Fruit fly (Drosophila melanogaster): Measurements from ENCODE around the gene Sema1a.

The Sema1a gene

DNA sequence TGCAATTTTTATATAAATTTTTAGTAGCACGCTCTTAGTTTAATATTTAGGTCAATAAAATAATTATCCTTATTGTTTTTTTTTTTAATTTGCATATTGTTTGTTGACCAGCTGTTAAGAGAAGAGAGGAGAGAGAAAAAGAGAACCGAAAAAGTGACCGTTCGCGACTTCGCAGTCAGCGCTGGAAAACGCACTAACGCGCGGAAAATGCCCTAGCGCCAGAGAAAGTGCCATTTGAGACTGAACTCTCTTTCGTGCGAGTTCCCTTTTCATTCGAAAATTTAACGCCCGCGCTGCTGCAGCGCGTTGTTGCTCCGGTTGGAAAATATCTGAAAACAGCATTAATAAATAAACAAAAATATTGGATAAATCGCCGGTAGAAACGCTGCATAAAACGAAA is 1.2 kb downstream of the Sema1a start (continued):
- TF ChIP-seq Awh (GFP tag; IDR thresholded peaks at IDR 0.05) (no peak), CG7357 (GFP tag; IDR thresholded peaks at IDR 0.05) (no peak), stwl (tag; optimal IDR thresholded peaks at IDR 0.05) (peak; percentile 67), CG1832 (GFP tag; optimal IDR thresholded peaks at IDR 0.05) (no peak), CG11093 (GFP tag; IDR thresholded peaks at IDR 0.05) (no peak), CG7928 (GFP tag; optimal IDR thresholded peaks at IDR 0.05) (no peak), Hmx (GFP tag; optimal IDR thresholded peaks at IDR 0.05) (no peak), lmd (GFP tag; IDR thresholded peaks at IDR 0.05) (no peak), da (GFP tag; optimal IDR thresholded peaks at IDR 0.05) (no peak), jumu (GFP tag; optimal IDR thresholded peaks at IDR 0.05) (no peak), CG5245 (GFP tag; optimal IDR thresholded peaks at IDR 0.05) (no peak), CG13287 (GFP tag; IDR thresholded peaks at IDR 0.05; ENCODE audit: partially characterized antibody) (peak; percentile 60), Nf-YB (GFP tag; optimal IDR thresholded peaks at IDR 0.05) (no peak), CG8281 (tag; optimal IDR thresholded peaks at IDR 0.05) (no peak), ash1 (GFP tag; optimal IDR thresholded peaks at IDR 0.05) (no peak), CG17186 (GFP tag; optimal IDR thresholded peaks at IDR 0.05) (peak; percentile 7), CG15011 (GFP tag; optimal IDR thresholded peaks at IDR 0.05) (no peak), Gsc (GFP tag; IDR thresholded peaks at IDR 0.05) (no peak), Scr (GFP tag; IDR thresholded peaks at IDR 0.05; ENCODE audit: partially characterized antibody) (peak; percentile 29; the same call in 1 of the 2 replicates), Dref (GFP tag; IDR thresholded peaks at IDR 0.05) (no peak), Mrtf (GFP tag; IDR thresholded peaks at IDR 0.05) (no peak), Xbp1 (GFP tag; optimal IDR thresholded peaks at IDR 0.05) (no peak), PHDP (tag; optimal IDR thresholded peaks at IDR 0.05) (peak; percentile 15), CG32767 (GFP tag; IDR thresholded peaks at IDR 0.05) (no peak), CG18619 (GFP tag; optimal IDR thresholded peaks at IDR 0.05) (no peak), gfzf (GFP tag; optimal IDR thresholded peaks at IDR 0.05) (peak; percentile 92), CG14710 (tag; optimal IDR thresholded peaks at IDR 0.05) (no peak), pho (GFP tag; optimal IDR thresholded peaks at IDR 0.05) (no peak)

DNA sequence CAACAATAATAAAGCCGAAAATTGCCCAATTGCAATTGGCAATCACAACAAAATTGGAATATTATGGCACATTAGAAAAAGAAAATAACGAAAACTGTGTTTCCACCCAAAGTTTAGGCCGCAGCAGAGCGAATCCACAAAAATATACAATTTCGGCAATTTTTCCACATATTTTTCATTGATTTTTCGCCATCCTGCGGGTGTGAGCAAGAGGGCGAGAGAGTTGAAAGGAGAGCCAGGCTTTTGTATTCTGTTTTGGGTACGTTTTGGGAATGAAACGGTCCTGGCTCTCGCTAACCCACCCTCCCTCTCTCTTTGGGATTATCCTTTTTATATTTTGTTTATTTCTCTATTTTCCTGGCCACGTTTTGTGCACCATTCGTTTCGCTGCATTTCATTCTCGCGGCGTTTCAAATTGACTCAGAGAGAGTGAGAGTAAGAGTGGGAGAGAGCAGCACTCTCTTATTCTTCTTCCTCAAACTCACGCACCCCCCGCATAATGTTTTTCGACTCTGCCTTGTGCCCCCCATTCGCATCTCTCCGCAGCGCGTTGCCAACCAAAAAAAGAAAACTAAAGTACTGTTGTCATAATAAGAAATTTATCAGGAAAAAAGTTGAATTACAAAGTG is 1.9 kb downstream of the Sema1a start:
- no peak for TF ChIP-seq Gsc (GFP tag; IDR thresholded peaks at IDR 0.05)
- no peak for TF ChIP-seq dan (GFP tag; IDR thresholded peaks at IDR 0.05)
- peak; percentile 86 for TF ChIP-seq z (GFP tag; IDR thresholded peaks at IDR 0.05)
- peak; percentile 91 for TF ChIP-seq onecut (GFP tag; IDR thresholded peaks at IDR 0.05)
- TF ChIP-seq abd-A (tag; optimal IDR thresholded peaks at IDR 0.05): peak; percentile 28
- TF ChIP-seq sim (GFP tag; IDR thresholded peaks at IDR 0.05): no peak
- TF ChIP-seq CG15479 (GFP tag; optimal IDR thresholded peaks at IDR 0.05): peak; percentile 52
- TF ChIP-seq Pdp1 (GFP tag; optimal IDR thresholded peaks at IDR 0.05): peak in 1 of 2 experiments; percentile 38
- no peak for TF ChIP-seq tap (tag; optimal IDR thresholded peaks at IDR 0.05)
- no peak for TF ChIP-seq luna (GFP tag; optimal IDR thresholded peaks at IDR 0.05)
- TF ChIP-seq sens (GFP tag): peak; percentile 36
- peak; percentile 94 for TF ChIP-seq yki (optimal IDR thresholded peaks at IDR 0.05)
- TF ChIP-seq gcm (GFP tag; optimal IDR thresholded peaks at IDR 0.05): peak; percentile 63
- peak; percentile 87 to 99 for TF ChIP-seq Trl (optimal IDR thresholded peaks at IDR 0.05)
- peak; percentile 30 for TF ChIP-seq Trl (GFP tag; optimal IDR thresholded peaks at IDR 0.05)
- peak; percentile 98 for TF ChIP-seq pfk (GFP tag; optimal IDR thresholded peaks at IDR 0.05)
- no peak for TF ChIP-seq lab (GFP tag; optimal IDR thresholded peaks at IDR 0.05)
- TF ChIP-seq ewg (GFP tag; optimal IDR thresholded peaks at IDR 0.05): peak; percentile 38
- TF ChIP-seq crol (GFP tag; IDR thresholded peaks at IDR 0.05): peak; percentile 87
- no peak for TF ChIP-seq Dref (GFP tag; IDR thresholded peaks at IDR 0.05)
- no peak for TF ChIP-seq Lim3 (GFP tag; IDR thresholded peaks at IDR 0.05)
- no peak for TF ChIP-seq gfzf (GFP tag; optimal IDR thresholded peaks at IDR 0.05)
- peak; percentile 12; the same call in 1 of the 2 replicates for TF ChIP-seq vvl (GFP tag; IDR thresholded peaks at IDR 0.05)
- no peak for TF ChIP-seq CG13287 (GFP tag; IDR thresholded peaks at IDR 0.05; ENCODE audit: partially characterized antibody)
- no peak for TF ChIP-seq vfl (GFP tag; optimal IDR thresholded peaks at IDR 0.05)
- TF ChIP-seq bsh (GFP tag; optimal IDR thresholded peaks at IDR 0.05): peak in 1 of 2 experiments; percentile 3
- TF ChIP-seq D19A (tag; optimal IDR thresholded peaks at IDR 0.05): peak; percentile 24

Measured in whole organism, embryonic.